Fruit fly (Drosophila melanogaster) Kc167 (cell line): Measurements from ENCODE around the gene CG15343.

Experiments
- Myc ChIP-seq: fragments of >200 bp; optimal IDR thresholded peaks from 2 replicates; lab custom pipeline; 2017; ENCODE audit warnings: missing external identifiers
- Sin3A ChIP-seq: fragments of >200 bp; optimal IDR thresholded peaks from 2 replicates; lab custom pipeline; 2018; ENCODE audit warnings: missing external identifiers
- h ChIP-seq: fragments of >200 bp; optimal IDR thresholded peaks from 3 replicates; lab custom pipeline; 2018; ENCODE audit warnings: missing external identifiers
- insv ChIP-seq: fragments of >200 bp; optimal IDR thresholded peaks from 3 replicates; lab custom pipeline; 2018; ENCODE audit warnings: missing external identifiers
- psq ChIP-seq: fragments of >200 bp; optimal IDR thresholded peaks from 2 replicates; lab custom pipeline; 2017; ENCODE audit warnings: missing external identifiers
- ttk ChIP-seq: sonication (Bioruptor generic); optimal IDR thresholded peaks from 2 replicates; lab custom pipeline; 2017; ENCODE audit warnings: missing external identifiers

CG15343 gene

DNA sequence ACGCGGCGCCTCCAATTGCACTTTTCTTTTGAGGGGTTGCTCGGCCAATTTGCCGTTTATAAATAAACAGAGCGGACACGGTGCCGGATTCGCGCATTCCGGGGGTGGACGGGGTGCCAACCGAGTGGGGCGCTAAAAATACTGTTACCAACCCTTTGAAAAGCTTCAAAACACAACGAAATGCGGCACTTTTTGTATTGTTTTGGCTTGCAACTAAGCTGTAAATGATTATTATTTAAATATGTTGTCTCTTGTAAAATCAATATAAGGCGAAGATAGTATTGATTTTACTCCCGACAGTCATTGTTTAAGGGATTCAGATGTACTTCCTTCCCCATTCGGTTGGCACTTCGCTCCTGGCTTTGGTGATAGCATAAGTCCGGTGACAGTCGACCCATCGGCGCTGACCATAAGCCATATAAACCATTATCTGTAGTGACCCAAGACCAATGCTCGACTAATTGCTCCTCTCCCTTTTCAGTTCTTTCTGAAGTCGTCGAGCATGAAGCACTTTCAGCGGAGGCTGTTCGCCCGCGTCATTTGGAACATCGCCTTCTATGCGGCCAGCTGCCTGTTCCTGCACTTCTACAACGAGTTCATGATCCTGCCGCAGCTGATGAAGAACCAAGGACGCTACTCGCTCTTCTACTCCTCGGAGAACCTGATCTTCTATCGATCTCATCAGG lies at the start of gene CG15343:
TSS of gene CG15343 (minus strand) at position 8 of the 686 bp plus-strand sequence.
- TF ChIP-seq psq (lab: Kevin White, UChicago) (no peak), Myc (lab: Kevin White, UChicago) (no peak), h (no peak), insv (lab: Kevin White, UChicago) (no peak), Sin3A (lab: Kevin White, UChicago) (no peak), ttk (lab: Kevin White, UChicago) (no peak)

DNA sequence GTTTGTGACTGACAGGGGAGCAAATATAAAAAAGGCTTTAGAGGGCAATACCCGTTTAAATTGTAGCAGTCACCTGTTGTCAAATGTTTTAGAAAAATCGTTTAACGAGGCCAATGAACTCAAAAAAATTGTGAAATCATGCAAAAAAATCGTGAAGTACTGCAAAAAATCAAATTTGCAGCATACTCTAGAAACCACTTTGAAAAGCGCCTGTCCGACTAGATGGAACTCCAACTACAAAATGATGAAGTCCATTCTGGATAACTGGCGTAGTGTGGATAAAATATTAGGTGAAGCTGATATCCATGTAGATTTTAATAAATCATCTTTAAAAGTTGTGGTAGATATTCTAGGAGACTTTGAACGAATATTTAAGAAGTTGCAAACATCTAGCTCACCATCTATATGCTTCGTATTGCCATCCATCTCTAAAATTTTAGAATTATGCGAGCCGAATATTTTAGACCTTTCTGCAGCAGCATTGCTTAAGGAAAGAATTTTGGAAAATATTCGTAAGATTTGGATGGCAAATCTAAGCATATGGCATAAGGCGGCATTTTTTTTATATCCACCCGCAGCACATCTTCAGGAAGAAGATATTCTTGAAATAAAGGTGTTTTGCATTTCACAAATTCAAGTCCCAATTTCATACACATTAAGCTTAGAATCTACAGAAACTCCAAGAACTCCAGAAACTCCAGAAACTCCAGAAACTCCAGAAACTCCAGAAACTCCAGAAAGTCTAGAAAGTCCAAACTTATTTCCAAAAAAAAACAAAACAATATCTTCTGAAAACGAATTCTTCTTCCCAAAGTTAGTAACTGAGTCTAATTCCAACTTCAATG lies 21.1 kb upstream of the CG15343 start:
- TF ChIP-seq Myc (lab: Kevin White, UChicago): no peak
- TF ChIP-seq insv (lab: Kevin White, UChicago): no peak
- TF ChIP-seq ttk (lab: Kevin White, UChicago): no peak
- no peak for TF ChIP-seq psq (lab: Kevin White, UChicago)
- TF ChIP-seq Sin3A (lab: Kevin White, UChicago): no peak
- TF ChIP-seq h: no peak

dm6 chrX:8286859-8287258 lies 13.3 kb upstream of the CG15343 start:
- TF ChIP-seq Myc (lab: Kevin White, UChicago) (no peak), insv (lab: Kevin White, UChicago) (no peak), psq (lab: Kevin White, UChicago) (no peak), Sin3A (lab: Kevin White, UChicago) (no peak), h (no peak), ttk (lab: Kevin White, UChicago) (no peak)

DNA sequence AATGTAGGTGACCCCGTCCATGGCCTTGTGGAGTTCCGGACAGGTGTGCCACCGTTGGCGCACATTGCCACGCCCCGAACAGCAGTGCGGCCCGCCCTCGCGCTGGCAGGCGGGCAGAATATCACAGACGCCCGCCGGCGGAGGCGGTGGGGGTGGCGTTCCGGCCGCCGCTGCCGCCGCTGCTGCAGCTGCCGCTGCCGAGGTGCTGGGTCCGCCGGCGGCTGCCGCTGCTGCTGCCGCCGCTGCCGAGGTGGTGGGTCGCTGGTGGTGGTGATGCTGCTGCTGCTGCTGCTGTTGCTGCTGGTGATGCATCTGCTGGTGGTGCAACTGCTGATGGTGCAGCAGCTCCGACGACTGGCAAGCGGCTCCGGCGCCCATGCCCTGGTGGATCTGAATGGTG lies 11.4 kb upstream of the CG15343 start:
- TF ChIP-seq insv (lab: Kevin White, UChicago): no peak
- TF ChIP-seq psq (lab: Kevin White, UChicago): no peak
- no peak for TF ChIP-seq h
- TF ChIP-seq ttk (lab: Kevin White, UChicago): no peak
- no peak for TF ChIP-seq Myc (lab: Kevin White, UChicago)
- TF ChIP-seq Sin3A (lab: Kevin White, UChicago): no peak

DNA sequence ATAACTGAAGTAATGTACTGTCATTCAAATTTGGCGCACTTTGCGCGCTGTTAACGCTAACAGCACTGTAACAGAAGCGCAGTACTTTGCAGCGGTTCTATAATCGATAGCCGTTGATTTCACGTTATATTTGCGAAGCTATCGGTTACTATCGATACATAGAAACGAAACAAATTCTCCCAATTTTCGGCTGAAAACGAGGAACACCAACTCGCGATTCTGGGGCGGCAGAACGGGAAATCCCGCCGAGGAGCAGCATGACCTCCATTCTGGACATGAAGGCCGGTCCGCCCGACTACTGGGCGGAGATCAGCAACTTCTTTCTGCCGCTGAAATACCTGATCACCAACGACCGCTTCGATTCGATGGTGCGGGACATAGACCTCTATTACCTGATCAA lies 315 bp downstream of the CG15343 start, which contains the start of gene CG1636:
TSS of gene CG1636 (plus strand) at position 122 of the 400 bp plus-strand sequence.
- TF ChIP-seq Sin3A (lab: Kevin White, UChicago) (no peak), psq (lab: Kevin White, UChicago) (no peak)

DNA sequence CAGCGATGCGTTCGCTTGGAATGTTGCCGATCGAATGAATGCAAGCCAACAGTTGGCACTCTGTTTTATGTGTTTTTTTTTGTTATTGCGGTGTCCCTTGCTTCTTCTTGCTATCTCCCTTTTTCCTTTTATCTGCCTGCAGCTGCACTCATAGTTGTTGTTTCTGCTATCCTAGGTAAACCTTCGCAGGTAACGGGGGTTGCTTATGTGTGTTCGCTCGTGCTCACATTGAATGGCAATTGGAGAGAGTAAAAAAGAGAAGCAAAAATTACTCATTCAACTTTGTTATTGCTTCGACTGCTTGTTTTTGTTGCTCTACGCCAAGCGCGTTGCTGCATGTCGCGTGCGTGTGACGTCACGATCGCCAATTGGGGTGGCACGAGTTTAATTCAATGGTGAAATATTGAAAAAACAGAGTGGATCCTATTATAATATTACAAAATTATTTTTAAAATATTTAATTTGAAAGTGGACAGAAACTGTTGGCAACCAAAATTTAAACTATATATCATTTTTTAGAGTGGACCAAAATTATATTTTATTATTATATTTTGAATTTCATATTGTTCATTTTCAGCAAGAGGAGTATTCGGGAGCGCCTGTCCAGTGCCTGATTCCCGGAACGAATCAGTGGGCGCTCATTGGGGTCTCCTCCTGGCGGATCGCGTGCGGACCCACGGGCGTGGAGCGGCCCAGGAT lies 2.1 kb downstream of the CG15343 start, which contains the start of gene Corp:
TSS of gene Corp (minus strand) at position 47 of the 699 bp plus-strand sequence.
- TF ChIP-seq psq (lab: Kevin White, UChicago): no peak
- no peak for TF ChIP-seq insv (lab: Kevin White, UChicago)
- TF ChIP-seq Myc (lab: Kevin White, UChicago): no peak
- TF ChIP-seq h: no peak
- TF ChIP-seq ttk (lab: Kevin White, UChicago): no peak
- no peak for TF ChIP-seq Sin3A (lab: Kevin White, UChicago)

DNA sequence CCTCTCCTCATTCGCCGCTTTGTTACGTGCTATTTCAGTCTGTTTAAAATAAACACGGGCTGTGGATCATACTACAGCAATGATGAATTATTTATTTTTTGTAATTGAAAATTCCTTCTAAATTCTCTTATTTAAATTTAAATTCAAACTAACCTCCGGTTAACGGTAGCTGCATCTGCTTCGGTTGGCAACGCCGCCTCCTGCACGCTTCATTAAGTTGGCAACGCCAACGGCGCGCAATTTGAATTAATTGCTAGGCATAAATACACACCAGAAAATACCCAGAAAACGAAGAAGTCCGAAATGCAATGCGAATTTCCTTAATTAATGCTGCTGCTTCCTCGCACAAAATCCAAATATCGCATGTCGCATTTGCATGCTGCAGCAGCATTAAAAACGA lies 8.3 kb downstream of the CG15343 start:
- TF ChIP-seq h (no peak), Sin3A (lab: Kevin White, UChicago) (no peak), psq (lab: Kevin White, UChicago) (no peak), insv (lab: Kevin White, UChicago) (no peak), ttk (lab: Kevin White, UChicago) (no peak), Myc (lab: Kevin White, UChicago) (no peak)

DNA sequence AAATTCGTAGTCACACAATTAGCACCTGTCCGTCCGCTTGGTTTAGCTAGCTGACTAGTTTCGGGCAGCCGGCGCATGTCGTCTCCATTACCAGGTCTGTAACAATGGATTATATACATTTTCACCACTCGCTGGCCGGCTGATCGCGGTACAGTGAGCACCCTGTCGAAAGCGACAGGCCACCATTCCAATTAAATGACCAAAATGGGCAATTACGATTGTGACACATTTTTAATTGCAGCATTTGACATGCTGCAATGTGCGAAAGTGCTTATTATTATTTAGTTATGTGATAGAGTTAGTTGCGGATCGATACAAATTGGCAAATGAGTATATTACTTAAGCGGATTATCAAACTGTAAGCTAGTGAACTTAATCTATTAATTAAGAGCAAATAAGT lies 10.4 kb downstream of the CG15343 start:
- TF ChIP-seq insv (lab: Kevin White, UChicago) (no peak), Myc (lab: Kevin White, UChicago) (no peak), psq (lab: Kevin White, UChicago) (no peak), h (no peak), Sin3A (lab: Kevin White, UChicago) (no peak), ttk (lab: Kevin White, UChicago) (no peak)

- TF ChIP-seq insv (lab: Kevin White, UChicago): no peak
- TF ChIP-seq psq (lab: Kevin White, UChicago): no peak
- TF ChIP-seq h: no peak
- TF ChIP-seq Myc (lab: Kevin White, UChicago): no peak
- TF ChIP-seq ttk (lab: Kevin White, UChicago): no peak
- no peak for TF ChIP-seq Sin3A (lab: Kevin White, UChicago)
Observed at dm6 chrX:8259881-8260280, 13.7 kb downstream of the CG15343 start.

DNA sequence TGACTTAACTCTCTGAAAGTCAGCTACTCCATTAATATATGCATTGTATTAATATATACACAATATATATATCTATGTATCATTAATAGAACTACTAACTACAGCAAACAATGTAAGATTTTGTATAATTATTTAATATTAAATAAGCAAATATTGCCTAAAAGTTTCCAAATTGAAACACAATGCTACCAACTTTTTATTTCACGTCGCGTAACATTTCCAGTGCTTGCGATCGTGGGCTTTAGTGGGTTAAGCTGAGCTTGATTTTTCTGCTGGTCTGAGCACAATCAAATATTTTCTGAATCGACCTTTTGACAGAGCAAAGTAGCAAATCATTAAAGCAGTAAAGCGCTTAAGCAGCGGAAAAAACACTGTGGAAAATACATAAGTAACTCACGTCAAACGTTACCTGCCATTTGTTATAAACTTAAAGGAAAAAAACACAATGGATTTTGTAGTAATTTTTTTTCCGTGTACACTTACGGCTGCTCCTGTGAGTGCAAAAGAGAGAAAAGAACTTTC lies 15.3 kb downstream of the CG15343 start:
- TF ChIP-seq psq (lab: Kevin White, UChicago) (no peak), insv (lab: Kevin White, UChicago) (no peak), Myc (lab: Kevin White, UChicago) (no peak), Sin3A (lab: Kevin White, UChicago) (no peak), h (no peak), ttk (lab: Kevin White, UChicago) (no peak)
